Worm (Caenorhabditis elegans) whole organism, young adult: ENCODE measurements around the gene R12B2.13.

Source experiments
- B0261.1 ChIP-seq: sonication (generic microtip); optimal IDR thresholded peaks from 2 replicates; lab custom pipeline; 2016; ENCODE audit warnings: mild to moderate bottlenecking, missing genetic modification characterization, moderate library complexity, missing compliant biosample characterization
- F10E7.11 ChIP-seq: sonication (generic microtip); optimal IDR thresholded peaks from 2 replicates; lab custom pipeline; 2017; ENCODE audit warnings: mild to moderate bottlenecking, missing genetic modification characterization, moderate library complexity, missing compliant biosample characterization
- F33H1.4 ChIP-seq: fragments of 200-800 bp; sonication (Bioruptor generic); IDR thresholded peaks from 2 replicates; pipeline ENCODE4 v1.3.6; 2022; ENCODE audit warnings: missing genetic modification reagents, missing genetic modification characterization, missing compliant biosample characterization
- F37B4.10 ChIP-seq: fragments of 200-800 bp; sonication (Bioruptor generic); IDR thresholded peaks from 2 replicates; pipeline ENCODE4 v1.3.6; 2022; ENCODE audit warnings: missing genetic modification characterization, missing compliant biosample characterization
- F55B11.4 ChIP-seq: sonication (generic microtip); optimal IDR thresholded peaks from 2 replicates; lab custom pipeline; 2016; ENCODE audit warnings: missing compliant biosample characterization, missing genetic modification characterization, borderline replicate concordance; ENCODE audit not compliant: insufficient read depth
- Y95B8A.8 ChIP-seq: fragments of 200-800 bp; sonication (Bioruptor generic); IDR thresholded peaks from 2 replicates; pipeline ENCODE4 v1.3.6; 2022; ENCODE audit warnings: missing genetic modification reagents, missing genetic modification characterization, missing compliant biosample characterization
- ama-1 ChIP-seq, 3 experiments: fragments of 150-350 bp in 1 of 3; sonication (generic microtip) in 2 of 3; optimal IDR thresholded peaks; 2 replicates each; lab custom pipeline; 2014 to 2018; ENCODE audit warnings: missing biosample characterization in 2 of 3, missing genetic modification characterization in 2 of 3, missing genetic modification reagents in 2 of 3
- atf-7 ChIP-seq: sonication (generic microtip); optimal IDR thresholded peaks from 2 replicates; lab custom pipeline; 2017; ENCODE audit warnings: mild to moderate bottlenecking, missing genetic modification characterization, missing compliant biosample characterization
- attf-3 ChIP-seq: fragments of 200-800 bp; sonication (Bioruptor generic); conservative IDR thresholded peaks from 2 replicates; pipeline ENCODE4 v1.3.6; 2022; ENCODE audit warnings: missing genetic modification reagents, missing genetic modification characterization, missing compliant biosample characterization
- attf-5 ChIP-seq: fragments of 200-800 bp; sonication (Bioruptor generic); optimal IDR thresholded peaks from 2 replicates; lab custom pipeline; 2018; ENCODE audit warnings: mild to moderate bottlenecking, missing genetic modification characterization, missing compliant biosample characterization
- bed-1 ChIP-seq: fragments of 200-800 bp; sonication (Bioruptor generic); IDR thresholded peaks from 2 replicates; pipeline ENCODE4 v1.3.6; 2022; ENCODE audit warnings: missing genetic modification reagents, missing genetic modification characterization, missing compliant biosample characterization
- cebp-1 ChIP-seq, 2 experiments: fragments of 200-800 bp in 1 of 2; sonication (Bioruptor generic) in 1 of 2; sonication (generic microtip) in 1 of 2; IDR thresholded peaks in 1 of 2; optimal IDR thresholded peaks in 1 of 2; 2 replicates each; pipeline versions ENCODE4 v1.3.6 to Lab custom; 2017 to 2022; ENCODE audit warnings: missing compliant biosample characterization in 2 of 2, missing genetic modification characterization in 2 of 2, mild to moderate bottlenecking in 1 of 2, missing genetic modification reagents in 1 of 2, moderate library complexity in 1 of 2
- ceh-27 ChIP-seq: fragments of 200-800 bp; sonication (Bioruptor generic); optimal IDR thresholded peaks from 2 replicates; lab custom pipeline; 2018; ENCODE audit warnings: mild to moderate bottlenecking, missing genetic modification characterization, moderate library complexity, missing compliant biosample characterization
- ceh-58 ChIP-seq: fragments of 200-800 bp; sonication (Bioruptor generic); IDR thresholded peaks from 2 replicates; pipeline ENCODE4 v1.3.6; 2022; ENCODE audit warnings: missing genetic modification characterization, missing compliant biosample characterization
- dox-1 ChIP-seq: fragments of 200-800 bp; sonication (Bioruptor generic); IDR thresholded peaks from 2 replicates; pipeline ENCODE4 v1.3.6; 2022; ENCODE audit warnings: missing genetic modification reagents, missing genetic modification characterization, missing compliant biosample characterization
- dpff-1 ChIP-seq: sonication (generic microtip); optimal IDR thresholded peaks from 2 replicates; lab custom pipeline; 2017; ENCODE audit warnings: mild to moderate bottlenecking, missing genetic modification characterization, missing compliant biosample characterization
- ets-4 ChIP-seq: fragments of 200-800 bp; sonication (Bioruptor generic); optimal IDR thresholded peaks from 2 replicates; lab custom pipeline; 2018; ENCODE audit warnings: mild to moderate bottlenecking, missing genetic modification characterization, missing compliant biosample characterization
- hmg-20 ChIP-seq: fragments of 200-800 bp; sonication (Bioruptor generic); IDR thresholded peaks from 2 replicates; pipeline ENCODE4 v1.3.6; 2022; ENCODE audit warnings: missing genetic modification reagents, missing genetic modification characterization, missing compliant biosample characterization
- let-607 ChIP-seq, 2 experiments: fragments of 200-800 bp in 1 of 2; sonication (Bioruptor generic) in 1 of 2; sonication (generic microtip) in 1 of 2; optimal IDR thresholded peaks; 2 replicates each; lab custom pipeline; 2016 to 2018; ENCODE audit warnings: mild to moderate bottlenecking in 2 of 2, missing compliant biosample characterization in 2 of 2, missing genetic modification characterization in 2 of 2, moderate library complexity in 2 of 2, missing genotype in 1 of 2
- lin-40 ChIP-seq: sonication (generic microtip); optimal IDR thresholded peaks from 2 replicates; lab custom pipeline; 2016; ENCODE audit warnings: missing genetic modification characterization, mild to moderate bottlenecking, missing compliant biosample characterization, missing genotype, missing genetic modification reagents
- lir-1 ChIP-seq: fragments of 200-800 bp; sonication (Bioruptor generic); conservative IDR thresholded peaks from 2 replicates; pipeline ENCODE4 v1.3.6; 2022; ENCODE audit warnings: missing genetic modification reagents, missing genetic modification characterization, missing compliant biosample characterization
- madf-10 ChIP-seq: sonication (generic microtip); optimal IDR thresholded peaks from 2 replicates; lab custom pipeline; 2016; ENCODE audit warnings: mild to moderate bottlenecking, missing genetic modification characterization, missing compliant biosample characterization
- nfya-2 ChIP-seq: fragments of 200-800 bp; sonication (Bioruptor generic); IDR thresholded peaks from 2 replicates; pipeline ENCODE4 v1.3.6; 2022; ENCODE audit warnings: missing genetic modification reagents, missing genetic modification characterization, missing compliant biosample characterization
- nfyb-1 ChIP-seq: fragments of 200-800 bp; sonication (Bioruptor generic); IDR thresholded peaks from 2 replicates; pipeline ENCODE4 v1.3.6; 2022; ENCODE audit warnings: missing genetic modification reagents, missing genetic modification characterization, missing compliant biosample characterization
- nhr-80 ChIP-seq: sonication (generic microtip); optimal IDR thresholded peaks from 2 replicates; lab custom pipeline; 2016; ENCODE audit warnings: missing genetic modification characterization, missing compliant biosample characterization
- repo-1 ChIP-seq: sonication (generic microtip); optimal IDR thresholded peaks from 2 replicates; lab custom pipeline; 2017; ENCODE audit warnings: mild to moderate bottlenecking, missing genetic modification characterization, missing compliant biosample characterization
- sdz-38 ChIP-seq: sonication (generic microtip); optimal IDR thresholded peaks from 2 replicates; lab custom pipeline; 2016; ENCODE audit warnings: missing genotype, missing genetic modification characterization, missing compliant biosample characterization
- snpc-4 ChIP-seq, 5 experiments: fragments of 150-350 bp in 1 of 5; sonication (generic microtip) in 4 of 5; optimal IDR thresholded peaks; 2 replicates each; lab custom pipeline; 2014 to 2018; ENCODE audit warnings: missing genetic modification characterization in 5 of 5, missing biosample characterization in 3 of 5, antibody characterized with exemption in 2 of 5, mild to moderate bottlenecking in 2 of 5, missing compliant biosample characterization in 2 of 5, missing genotype in 2 of 5, moderate library complexity in 2 of 5, missing genetic modification reagents in 1 of 5
- ztf-6 ChIP-seq: fragments of 200-800 bp; sonication (Bioruptor generic); IDR thresholded peaks from 2 replicates; pipeline ENCODE4 v1.3.6; 2022; ENCODE audit warnings: missing genetic modification reagents, missing genetic modification characterization, missing compliant biosample characterization

The R12B2.13 gene

ce11 chrIII:5840277-5840676 lies 7.0 kb upstream of the R12B2.13 start:
- TF ChIP-seq F37B4.10 (GFP tag; lab: Robert Waterston, UW): no peak
- TF ChIP-seq cebp-1 (GFP tag; IDR thresholded peaks at IDR 0.05; lab: Robert Waterston, UW): peak; percentile 21; the same call in 1 of the 2 replicates
- TF ChIP-seq cebp-1 (tag; optimal IDR thresholded peaks at IDR 0.05; lab: Kevin White, UChicago): peak; percentile 64
- no peak for TF ChIP-seq B0261.1 (tag; lab: Kevin White, UChicago)
- no peak for TF ChIP-seq ets-4 (GFP tag; lab: Kevin White, UChicago)
- TF ChIP-seq dox-1 (GFP tag; lab: Robert Waterston, UW): 0 out of 2 replicates have a peak, but pooled peaks have one; percentile 9
- no peak for TF ChIP-seq let-607 (tag; optimal IDR thresholded peaks at IDR 0.05; lab: Kevin White, UChicago)
- TF ChIP-seq ztf-6: no peak
- TF ChIP-seq lin-40 (tag; lab: Kevin White, UChicago): no peak
- no peak for TF ChIP-seq F10E7.11
- peak; percentile 46 for TF ChIP-seq nhr-80 (tag; lab: Kevin White, UChicago)
- TF ChIP-seq atf-7 (tag; lab: Kevin White, UChicago): no peak
- TF ChIP-seq sdz-38 (tag; lab: Kevin White, UChicago): no peak
- TF ChIP-seq bed-1 (GFP tag; lab: Robert Waterston, UW): no peak
- no peak for TF ChIP-seq ceh-27 (GFP tag; lab: Kevin White, UChicago)
- TF ChIP-seq ceh-58 (GFP tag; lab: Robert Waterston, UW): no peak
- no peak for TF ChIP-seq madf-10 (tag; lab: Kevin White, UChicago)
- no peak for TF ChIP-seq hmg-20
- TF ChIP-seq F33H1.4 (GFP tag; lab: Robert Waterston, UW): no peak
- no peak for TF ChIP-seq Y95B8A.8 (GFP tag; lab: Robert Waterston, UW)
- no peak for TF ChIP-seq attf-3 (GFP tag; lab: Robert Waterston, UW)

- no peak for TF ChIP-seq repo-1 (tag; lab: Kevin White, UChicago)
- TF ChIP-seq ama-1 (optimal IDR thresholded peaks at IDR 0.05; lab: Kevin White, UChicago): no peak
- TF ChIP-seq ama-1 (GFP tag; optimal IDR thresholded peaks at IDR 0.05; lab: Kevin White, UChicago): no peak
- no peak for TF ChIP-seq nfyb-1 (GFP tag; lab: Robert Waterston, UW)
- no peak for TF ChIP-seq F55B11.4
- TF ChIP-seq dox-1 (GFP tag; lab: Robert Waterston, UW): no peak
- TF ChIP-seq ceh-27 (GFP tag; lab: Kevin White, UChicago): no peak
- TF ChIP-seq snpc-4 (GFP tag; optimal IDR thresholded peaks at IDR 0.05; lab: Kevin White, UChicago): no peak
- no peak for TF ChIP-seq snpc-4 (tag; optimal IDR thresholded peaks at IDR 0.05; lab: Kevin White, UChicago)
- TF ChIP-seq ets-4 (GFP tag; lab: Kevin White, UChicago): no peak
Observed at ce11 chrIII:5839598-5839997, 6.3 kb upstream of the R12B2.13 start.

ce11 chrIII:5839147-5839546 lies 5.9 kb upstream of the R12B2.13 start:
- peak; percentile 32; the same call in 1 of the 2 replicates for TF ChIP-seq nfyb-1 (GFP tag; lab: Robert Waterston, UW)
- TF ChIP-seq dox-1 (GFP tag; lab: Robert Waterston, UW): peak; percentile 11; the same call in 1 of the 2 replicates
- TF ChIP-seq nhr-80 (tag; lab: Kevin White, UChicago): peak; percentile 61
- no peak; the same call in 1 of the 2 replicates for TF ChIP-seq cebp-1 (GFP tag; IDR thresholded peaks at IDR 0.05; lab: Robert Waterston, UW)
- TF ChIP-seq cebp-1 (tag; optimal IDR thresholded peaks at IDR 0.05; lab: Kevin White, UChicago): peak; percentile 57
- TF ChIP-seq dpff-1 (tag; lab: Kevin White, UChicago): no peak
- TF ChIP-seq nfya-2 (GFP tag; lab: Robert Waterston, UW): no peak
- TF ChIP-seq let-607 (tag; optimal IDR thresholded peaks at IDR 0.05; lab: Kevin White, UChicago): peak in 1 of 2 experiments; percentile 31
- TF ChIP-seq attf-5 (GFP tag; lab: Kevin White, UChicago): peak; percentile 3
- TF ChIP-seq lir-1 (GFP tag; lab: Robert Waterston, UW): no peak
